Worm (Caenorhabditis elegans): ENCODE measurements around the gene ZK792.7.

ce11 chrIV:11659794-11660312 lies 34.4 kb upstream of the ZK792.7 start, which contains the start of gene ZK792.1:
- no peak for TF ChIP-seq snpc-4 (tag; optimal IDR thresholded peaks at IDR 0.05)
- no peak for TF ChIP-seq egl-27 (tag; optimal IDR thresholded peaks at IDR 0.05)
- no peak for TF ChIP-seq ceh-16 (tag; optimal IDR thresholded peaks at IDR 0.05)
- no peak for TF ChIP-seq nhr-23 (tag; optimal IDR thresholded peaks at IDR 0.05)
- TF ChIP-seq lin-11 (tag; optimal IDR thresholded peaks at IDR 0.05) = no peak
- no peak for TF ChIP-seq unc-39 (tag; optimal IDR thresholded peaks at IDR 0.05)
- no peak for TF ChIP-seq lin-39 (tag; optimal IDR thresholded peaks at IDR 0.05)
- no peak for TF ChIP-seq ama-1 (optimal IDR thresholded peaks at IDR 0.05)
- no peak for TF ChIP-seq lin-13 (GFP tag; optimal IDR thresholded peaks at IDR 0.05)
